Worm (Caenorhabditis elegans): ENCODE data around the gene cap-2.

DNA sequence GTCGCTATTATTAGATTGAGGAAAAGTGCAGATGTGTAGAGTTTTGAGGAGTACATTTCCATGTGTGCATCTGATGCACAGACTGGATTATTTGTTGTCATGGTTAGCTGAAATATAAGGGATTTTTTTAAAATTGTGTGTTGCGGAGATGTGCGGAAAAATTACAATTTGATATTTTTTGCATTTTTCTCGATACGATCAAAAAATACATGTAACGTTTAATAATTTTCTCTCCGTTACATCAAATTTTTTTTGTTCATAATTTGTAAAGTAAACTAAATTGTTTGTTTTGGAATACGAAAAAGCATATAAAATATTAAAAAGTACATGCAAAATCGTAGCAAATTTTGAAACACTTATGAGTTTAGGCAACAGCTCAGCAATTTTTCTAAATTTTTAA, 41.2 kb downstream of the cap-2 start, which contains the start of gene sra-11:
- TF ChIP-seq sea-2 (GFP tag; optimal IDR thresholded peaks at IDR 0.05): no peak
- TF ChIP-seq mml-1 (tag; optimal IDR thresholded peaks at IDR 0.05): no peak
- TF ChIP-seq nhr-43 (tag; optimal IDR thresholded peaks at IDR 0.05; ENCODE audit: poor library complexity, severe bottlenecking): no peak
- no peak for TF ChIP-seq tbx-2 (tag; optimal IDR thresholded peaks at IDR 0.05)
- TF ChIP-seq nhr-77 (tag; optimal IDR thresholded peaks at IDR 0.05): no peak
- no peak for TF ChIP-seq jun-1 (tag; optimal IDR thresholded peaks at IDR 0.05)
- no peak for TF ChIP-seq elt-3 (tag; optimal IDR thresholded peaks at IDR 0.05)
- no peak for TF ChIP-seq lin-39 (tag; optimal IDR thresholded peaks at IDR 0.05)
- no peak for TF ChIP-seq ceh-16 (tag; optimal IDR thresholded peaks at IDR 0.05)
- TF ChIP-seq ama-1 (optimal IDR thresholded peaks at IDR 0.05): no peak
- no peak for TF ChIP-seq unc-62 (GFP tag; optimal IDR thresholded peaks at IDR 0.05)
